Worm (Caenorhabditis elegans) whole organism, mixed stage, embryonic: Measurements from ENCODE around the gene phg-1.

ENCODE experiments used
- M03D4.4 ChIP-seq: sonication (generic microtip); optimal IDR thresholded peaks from 2 replicates; lab custom pipeline; 2017; ENCODE audit warnings: mild to moderate bottlenecking, missing genetic modification characterization, missing compliant biosample characterization
- blmp-1 ChIP-seq: fragments of 150-350 bp; optimal IDR thresholded peaks from 2 replicates; lab custom pipeline; 2014; ENCODE audit warnings: missing biosample characterization, missing genetic modification characterization
- ceh-39 ChIP-seq: fragments of 150-350 bp; optimal IDR thresholded peaks from 2 replicates; lab custom pipeline; 2014; ENCODE audit warnings: missing biosample characterization, missing genetic modification characterization
- ceh-43 ChIP-seq: fragments of 200-800 bp; sonication (Bioruptor generic); optimal IDR thresholded peaks from 2 replicates; lab custom pipeline; 2018; ENCODE audit warnings: mild to moderate bottlenecking, missing genetic modification characterization, moderate library complexity, missing compliant biosample characterization
- ceh-83 ChIP-seq: fragments of 200-800 bp; sonication (Bioruptor generic); optimal IDR thresholded peaks from 2 replicates; lab custom pipeline; 2018; ENCODE audit warnings: mild to moderate bottlenecking, missing genetic modification characterization, missing compliant biosample characterization
- cnd-1 ChIP-seq: fragments of 200-800 bp; sonication (Bioruptor generic); optimal IDR thresholded peaks from 2 replicates; lab custom pipeline; 2018; ENCODE audit warnings: mild to moderate bottlenecking, missing genetic modification characterization, missing compliant biosample characterization
- drap-1 ChIP-seq: fragments of 200-800 bp; sonication (Bioruptor generic); optimal IDR thresholded peaks from 3 replicates; lab custom pipeline; 2018; ENCODE audit warnings: mild to moderate bottlenecking, missing genetic modification characterization, missing compliant biosample characterization
- elt-1 ChIP-seq: sonication (generic microtip); optimal IDR thresholded peaks from 2 replicates; lab custom pipeline; 2017; ENCODE audit warnings: missing genetic modification characterization, mild to moderate bottlenecking, missing compliant biosample characterization, antibody characterized with exemption, moderate library complexity, borderline replicate concordance; ENCODE audit not compliant: insufficient read depth
- elt-3 ChIP-seq: fragments of 150-350 bp; optimal IDR thresholded peaks from 2 replicates; lab custom pipeline; 2014; ENCODE audit warnings: missing biosample characterization, missing genetic modification characterization
- flh-1 ChIP-seq: fragments of 200-800 bp; sonication (Bioruptor generic); optimal IDR thresholded peaks from 2 replicates; lab custom pipeline; 2018; ENCODE audit warnings: mild to moderate bottlenecking, missing genetic modification characterization, moderate library complexity, missing compliant biosample characterization
- ham-2 ChIP-seq: fragments of 200-800 bp; sonication (Bioruptor generic); optimal IDR thresholded peaks from 2 replicates; lab custom pipeline; 2018; ENCODE audit warnings: mild to moderate bottlenecking, missing genetic modification characterization, missing compliant biosample characterization
- hlh-1 ChIP-seq: fragments of 150-350 bp; optimal IDR thresholded peaks from 2 replicates; lab custom pipeline; 2014; ENCODE audit warnings: missing biosample characterization, missing genetic modification reagents, missing genetic modification characterization
- lin-13 ChIP-seq: fragments of 150-350 bp; optimal IDR thresholded peaks from 2 replicates; lab custom pipeline; 2014; ENCODE audit warnings: missing biosample characterization, missing genetic modification characterization
- lin-32 ChIP-seq: fragments of 200-800 bp; sonication (Bioruptor generic); optimal IDR thresholded peaks from 2 replicates; lab custom pipeline; 2018; ENCODE audit warnings: mild to moderate bottlenecking, missing genetic modification characterization, missing compliant biosample characterization
- lsy-2 ChIP-seq: fragments of 150-350 bp; optimal IDR thresholded peaks from 2 replicates; lab custom pipeline; 2014; ENCODE audit warnings: missing biosample characterization, missing genetic modification characterization
- mab-5 ChIP-seq: fragments of 150-350 bp; optimal IDR thresholded peaks from 2 replicates; lab custom pipeline; 2014; ENCODE audit warnings: missing biosample characterization, missing genetic modification characterization
- mep-1 ChIP-seq: fragments of 150-350 bp; optimal IDR thresholded peaks from 2 replicates; lab custom pipeline; 2017; ENCODE audit warnings: missing biosample characterization, missing genetic modification reagents, missing genetic modification characterization, inconsistent platforms
- nhr-2 ChIP-seq: fragments of 150-350 bp; optimal IDR thresholded peaks from 2 replicates; lab custom pipeline; 2014; ENCODE audit warnings: missing biosample characterization, missing genetic modification characterization
- nhr-237 ChIP-seq: fragments of 150-350 bp; optimal IDR thresholded peaks from 2 replicates; lab custom pipeline; 2014; ENCODE audit warnings: missing biosample characterization, missing genetic modification characterization
- nhr-28 ChIP-seq: fragments of 150-350 bp; optimal IDR thresholded peaks from 2 replicates; lab custom pipeline; 2014; ENCODE audit warnings: missing biosample characterization, missing genetic modification characterization
- pha-4 ChIP-seq: fragments of 150-350 bp; optimal IDR thresholded peaks from 2 replicates; lab custom pipeline; 2018; ENCODE audit warnings: missing biosample characterization, missing genetic modification reagents, missing genetic modification characterization
- sem-2 ChIP-seq: fragments of 200-800 bp; sonication (Bioruptor generic); optimal IDR thresholded peaks from 2 replicates; lab custom pipeline; 2018; ENCODE audit warnings: mild to moderate bottlenecking, missing genetic modification characterization, missing compliant biosample characterization
- snpc-4 ChIP-seq: fragments of 150-350 bp; optimal IDR thresholded peaks from 2 replicates; lab custom pipeline; 2014; ENCODE audit warnings: missing biosample characterization, missing genetic modification characterization
- sptf-1 ChIP-seq: sonication (generic microtip); optimal IDR thresholded peaks from 2 replicates; lab custom pipeline; 2017; ENCODE audit warnings: mild to moderate bottlenecking, missing genetic modification characterization, moderate library complexity, missing compliant biosample characterization
- tbx-8 ChIP-seq: fragments of 200-800 bp; sonication (Bioruptor generic); optimal IDR thresholded peaks from 2 replicates; lab custom pipeline; 2018; ENCODE audit warnings: mild to moderate bottlenecking, missing genetic modification characterization, moderate library complexity, missing compliant biosample characterization
- unc-120 ChIP-seq: sonication (generic microtip); optimal IDR thresholded peaks from 2 replicates; lab custom pipeline; 2017; ENCODE audit warnings: missing genetic modification characterization, missing compliant biosample characterization; ENCODE audit not compliant: poor library complexity, severe bottlenecking
- unc-39 ChIP-seq: fragments of 150-350 bp; optimal IDR thresholded peaks from 2 replicates; lab custom pipeline; 2014; ENCODE audit warnings: missing biosample characterization, missing genetic modification characterization
- zip-8 ChIP-seq: fragments of 150-350 bp; optimal IDR thresholded peaks from 2 replicates; lab custom pipeline; 2014; ENCODE audit warnings: missing biosample characterization, missing genetic modification characterization
- ztf-11 ChIP-seq: fragments of 150-350 bp; optimal IDR thresholded peaks from 2 replicates; lab custom pipeline; 2014; ENCODE audit warnings: missing biosample characterization, missing genetic modification characterization

Gene phg-1

DNA sequence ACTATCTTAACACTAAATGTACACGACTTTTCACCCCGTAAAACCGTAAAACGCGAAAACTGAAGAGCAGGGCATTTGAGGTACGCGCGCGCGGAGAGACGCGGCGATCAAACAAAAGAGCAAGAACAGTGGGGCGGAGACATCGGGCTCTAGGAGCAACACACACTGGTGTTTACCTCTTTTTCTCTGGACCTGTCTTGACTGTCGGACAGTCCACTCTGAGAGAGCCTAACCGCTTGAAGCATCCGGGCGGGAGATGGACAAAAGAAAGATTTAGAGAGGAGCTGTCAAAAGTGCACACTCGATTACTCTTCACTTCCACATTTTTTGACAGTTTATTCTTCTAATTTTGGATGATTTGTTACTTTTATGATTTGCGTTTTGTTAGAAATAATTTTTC is 687 bp upstream of the phg-1 start:
- TF ChIP-seq pha-4 (tag; lab: Kevin White, UChicago): peak; percentile 69
- no peak for TF ChIP-seq ceh-39
- TF ChIP-seq nhr-237 (tag; lab: Kevin White, UChicago): peak; percentile 11

DNA sequence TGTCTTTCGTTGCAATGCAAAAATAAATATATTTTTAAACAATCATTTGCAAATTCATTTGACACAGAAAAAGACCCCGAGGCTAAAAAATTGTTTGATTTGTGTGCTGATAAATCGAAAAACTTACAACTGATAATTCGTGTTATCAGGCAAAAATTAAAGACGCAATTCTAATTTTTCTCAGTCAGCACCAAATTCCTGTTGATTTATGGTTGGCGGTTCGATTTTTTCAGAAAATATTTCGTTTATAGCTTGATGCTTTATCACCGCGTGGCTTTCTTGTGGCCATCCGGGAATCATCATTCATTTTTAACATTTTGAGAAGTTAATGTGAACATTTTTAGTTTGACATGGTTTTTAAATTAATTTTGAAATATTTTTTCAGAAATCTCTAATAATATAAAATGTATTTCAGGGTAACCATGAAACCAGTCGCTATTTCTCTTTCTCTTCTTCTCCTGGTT is 1.8 kb downstream of the phg-1 start, which contains the start of gene asah-2:
TSS of gene asah-2 (plus strand) at position 414 of the 464 bp plus-strand sequence.
- TF ChIP-seq mep-1 (tag; lab: Kevin White, UChicago) (no peak), lin-32 (GFP tag; lab: Kevin White, UChicago) (no peak), ceh-39 (no peak), ztf-11 (no peak), sem-2 (no peak), tbx-8 (GFP tag; lab: Kevin White, UChicago) (no peak), unc-39 (no peak), drap-1 (GFP tag; lab: Kevin White, UChicago) (no peak), blmp-1 (no peak), unc-120 (tag; lab: Kevin White, UChicago) (no peak)
- TF ChIP-seq, all 35 proteins: peak for 0

DNA sequence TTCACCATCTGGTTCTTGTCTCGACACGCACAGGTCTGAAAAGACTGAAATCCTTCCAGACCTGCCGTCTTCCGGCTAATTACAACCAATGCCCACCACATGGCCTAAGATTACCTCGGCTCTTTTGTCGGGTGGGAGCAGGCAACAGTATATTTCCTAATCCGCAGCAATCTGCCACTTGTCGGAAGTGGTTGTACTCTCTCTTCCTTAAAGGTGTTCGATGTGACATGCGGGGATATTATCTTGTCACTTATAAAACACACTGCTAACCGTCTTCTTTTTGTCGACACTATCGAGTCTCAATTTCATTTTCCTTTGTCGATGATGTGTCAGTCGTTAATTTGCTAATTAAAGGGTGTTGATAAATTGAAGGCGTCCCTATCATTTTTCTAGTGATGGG is 6.6 kb downstream of the phg-1 start, which contains the start of gene F27E5.3:
TSS of gene F27E5.3 (minus strand) at position 101 of the 400 bp plus-strand sequence.
- TF ChIP-seq elt-1 (tag; lab: Kevin White, UChicago): no peak
- peak; percentile 40 for TF ChIP-seq nhr-2 (tag; lab: Kevin White, UChicago)

DNA sequence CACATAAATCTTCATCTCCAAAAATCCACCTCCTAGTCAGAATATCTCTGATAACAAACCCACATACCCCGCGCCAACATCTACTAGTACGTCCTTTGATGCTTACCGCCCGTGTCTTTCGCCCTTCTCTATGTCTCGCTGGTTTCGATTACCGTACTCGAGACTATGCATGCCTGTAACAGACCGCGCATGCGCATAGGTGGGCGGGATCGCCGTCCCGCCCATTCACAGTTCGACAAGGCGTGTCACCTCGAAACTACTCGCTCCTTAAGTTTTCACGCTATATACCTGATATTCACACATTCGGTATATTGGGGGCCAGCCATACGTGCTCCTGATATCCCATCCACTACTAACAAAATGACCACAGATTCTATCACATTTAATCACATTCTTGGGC is 9.0 kb downstream of the phg-1 start, which contains the start of gene pax-3:
TSS of gene pax-3 (plus strand) at position 83 of the 400 bp plus-strand sequence.
- TF ChIP-seq flh-1 (GFP tag; lab: Kevin White, UChicago) (no peak), lsy-2 (peak; percentile 71)

DNA sequence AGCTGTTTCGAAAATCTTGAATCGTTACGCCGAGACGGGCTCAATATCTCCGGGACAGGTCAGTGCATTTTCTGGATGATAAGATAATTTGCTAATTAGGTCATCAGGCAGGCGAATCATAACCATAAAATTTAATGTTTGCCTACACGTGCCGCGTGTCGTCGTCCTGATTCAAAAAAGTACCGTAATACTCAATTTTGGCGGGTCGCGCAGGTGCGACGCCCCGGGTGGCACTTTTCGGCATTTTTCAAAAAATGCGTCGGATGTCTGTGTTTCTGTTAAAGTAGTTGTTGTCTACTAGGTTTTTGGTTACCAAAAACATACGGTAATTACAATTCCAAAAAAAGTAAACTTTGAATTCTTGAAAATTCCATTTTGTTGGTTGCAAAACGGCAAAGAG is 10.0 kb downstream of the phg-1 start:
- TF ChIP-seq mab-5 (tag; lab: Kevin White, UChicago) (no peak), hlh-1 (tag; lab: Kevin White, UChicago) (no peak), ceh-43 (GFP tag; lab: Kevin White, UChicago) (no peak), tbx-8 (GFP tag; lab: Kevin White, UChicago) (no peak), ham-2 (GFP tag; lab: Kevin White, UChicago) (no peak), snpc-4 (tag; lab: Kevin White, UChicago) (no peak), unc-39 (no peak), zip-8 (tag; lab: Kevin White, UChicago) (no peak), pha-4 (tag; lab: Kevin White, UChicago) (no peak), lsy-2 (no peak), elt-3 (tag; lab: Kevin White, UChicago) (no peak), nhr-237 (tag; lab: Kevin White, UChicago) (no peak), lin-13 (tag; lab: Kevin White, UChicago) (no peak), nhr-2 (tag; lab: Kevin White, UChicago) (no peak), blmp-1 (no peak), cnd-1 (no peak), mep-1 (tag; lab: Kevin White, UChicago) (no peak), sptf-1 (tag; lab: Kevin White, UChicago) (no peak), nhr-28 (tag; lab: Kevin White, UChicago) (no peak), M03D4.4 (no peak)

DNA sequence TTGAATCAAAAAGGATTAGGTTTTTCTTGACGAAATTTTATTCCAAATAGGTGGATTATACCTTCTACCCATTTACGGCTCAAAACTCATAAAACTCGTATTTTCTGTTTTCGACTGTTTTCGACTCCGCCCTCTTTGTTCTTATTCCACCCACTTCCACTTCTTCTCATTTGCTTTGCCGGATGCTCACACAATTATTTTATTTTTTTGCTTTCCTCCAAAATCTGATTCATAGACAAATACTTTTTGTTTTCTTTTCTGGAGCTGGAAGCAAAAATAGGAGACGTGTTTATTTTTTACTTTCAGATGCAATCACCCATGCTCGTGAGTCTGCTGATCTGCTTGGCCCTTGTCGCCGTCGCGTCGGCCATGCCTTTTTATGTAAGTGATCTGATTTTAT is 17.6 kb downstream of the phg-1 start, which contains the start of gene nlp-63:
TSS of gene nlp-63 (plus strand) at position 301 of the 400 bp plus-strand sequence.
- TF ChIP-seq lsy-2 (no peak), hlh-1 (tag; lab: Kevin White, UChicago) (no peak), ceh-83 (GFP tag; lab: Kevin White, UChicago) (no peak), nhr-237 (tag; lab: Kevin White, UChicago) (no peak), unc-120 (tag; lab: Kevin White, UChicago) (no peak), ztf-11 (no peak)
